Worm (Caenorhabditis elegans): Measurements from ENCODE around the gene rpoa-12.

rpoa-12 gene

DNA sequence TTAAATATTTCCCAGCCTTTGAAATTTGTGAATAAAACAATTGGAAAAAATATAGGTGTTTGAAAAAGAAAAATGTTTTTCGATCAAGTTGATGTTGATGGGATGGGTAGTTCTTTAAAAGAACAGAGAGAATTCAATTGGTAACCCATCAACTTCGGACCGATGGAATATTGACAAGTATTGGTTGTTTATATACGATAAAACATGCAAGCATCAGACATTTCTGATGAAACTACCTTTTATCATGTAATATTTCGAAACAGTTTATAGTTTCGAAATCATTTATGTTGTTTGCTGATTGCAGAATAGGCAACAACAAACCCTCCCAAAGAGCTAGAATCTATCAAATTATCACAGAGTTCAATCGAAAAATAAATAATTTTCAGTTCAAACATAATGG, 13.2 kb downstream of the rpoa-12 start:
- TF ChIP-seq C16A3.4 (tag; optimal IDR thresholded peaks at IDR 0.05) (no peak), jun-1 (tag; optimal IDR thresholded peaks at IDR 0.05) (no peak), irx-1 (tag; optimal IDR thresholded peaks at IDR 0.05) (no peak), zip-4 (GFP tag; optimal IDR thresholded peaks at IDR 0.05) (no peak), sox-4 (tag; optimal IDR thresholded peaks at IDR 0.05) (no peak), ztf-11 (tag; optimal IDR thresholded peaks at IDR 0.05) (no peak), nhr-11 (tag; optimal IDR thresholded peaks at IDR 0.05) (no peak), aly-2 (tag; optimal IDR thresholded peaks at IDR 0.05) (no peak), ceh-82 (tag; optimal IDR thresholded peaks at IDR 0.05) (no peak), ces-1 (GFP tag; optimal IDR thresholded peaks at IDR 0.05) (no peak), ceh-90 (tag; optimal IDR thresholded peaks at IDR 0.05) (no peak), nhr-76 (tag; optimal IDR thresholded peaks at IDR 0.05) (no peak), grh-1 (GFP tag; IDR thresholded peaks at IDR 0.05) (no peak), lsy-2 (tag; optimal IDR thresholded peaks at IDR 0.05) (no peak), elt-3 (tag; optimal IDR thresholded peaks at IDR 0.05) (no peak)

DNA sequence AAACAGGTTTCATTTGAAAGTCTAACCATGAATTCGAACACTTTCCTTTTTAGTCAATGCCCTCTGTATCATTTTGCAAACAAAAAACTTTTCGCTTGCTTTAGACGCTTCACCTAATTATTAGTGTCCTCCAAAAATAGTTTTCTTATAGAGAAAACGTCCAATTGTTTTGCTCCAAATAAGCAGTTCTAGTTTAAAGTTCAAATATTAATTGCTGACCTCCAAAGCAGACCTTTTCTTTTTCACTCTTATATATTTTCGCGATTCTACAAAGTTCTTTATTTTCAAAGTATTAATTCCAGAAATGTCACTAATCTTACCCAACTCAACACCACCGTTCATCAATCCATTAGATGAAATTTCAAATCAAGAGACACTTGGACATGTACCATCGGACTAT, 14.3 kb downstream of the rpoa-12 start, which contains the start of gene gnrr-2:
TSS of gene gnrr-2 (plus strand) at position 301 of the 400 bp plus-strand sequence.
- TF ChIP-seq hlh-17 (GFP tag; optimal IDR thresholded peaks at IDR 0.05; ENCODE audit: borderline replicate concordance): no peak

DNA sequence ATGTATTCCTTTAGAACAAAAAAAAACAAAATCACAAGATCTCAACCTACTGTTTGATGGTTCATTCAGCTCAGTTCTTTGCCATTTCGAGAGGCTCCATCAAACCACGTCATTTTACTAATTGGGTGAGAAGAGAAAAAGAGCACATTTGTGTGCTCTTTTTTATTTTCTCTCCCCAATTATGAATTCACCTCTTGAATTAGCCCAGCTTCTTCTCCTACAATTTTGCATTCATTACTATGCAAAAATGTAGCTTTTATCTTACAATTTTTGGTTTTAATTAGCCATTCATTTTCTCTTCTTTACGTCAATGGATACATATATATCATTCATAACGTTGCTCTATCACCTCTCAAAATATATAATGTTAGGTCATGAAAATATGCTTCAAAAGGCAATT, 17.5 kb downstream of the rpoa-12 start:
- TF ChIP-seq pax-3 (tag; optimal IDR thresholded peaks at IDR 0.05): peak; percentile 5
- TF ChIP-seq nhr-90 (tag; optimal IDR thresholded peaks at IDR 0.05; ENCODE audit: poor library complexity): no peak
- no peak for TF ChIP-seq lir-3 (tag; optimal IDR thresholded peaks at IDR 0.05; ENCODE audit: poor library complexity)
- peak; percentile 90 for TF ChIP-seq ceh-8 (GFP tag; optimal IDR thresholded peaks at IDR 0.05)
- peak; percentile 11 for TF ChIP-seq nhr-71 (tag; optimal IDR thresholded peaks at IDR 0.05)
- TF ChIP-seq nhr-19 (GFP tag; conservative IDR thresholded peaks at IDR 0.05): no peak
- TF ChIP-seq lin-14 (GFP tag; optimal IDR thresholded peaks at IDR 0.05): peak; percentile 48

DNA sequence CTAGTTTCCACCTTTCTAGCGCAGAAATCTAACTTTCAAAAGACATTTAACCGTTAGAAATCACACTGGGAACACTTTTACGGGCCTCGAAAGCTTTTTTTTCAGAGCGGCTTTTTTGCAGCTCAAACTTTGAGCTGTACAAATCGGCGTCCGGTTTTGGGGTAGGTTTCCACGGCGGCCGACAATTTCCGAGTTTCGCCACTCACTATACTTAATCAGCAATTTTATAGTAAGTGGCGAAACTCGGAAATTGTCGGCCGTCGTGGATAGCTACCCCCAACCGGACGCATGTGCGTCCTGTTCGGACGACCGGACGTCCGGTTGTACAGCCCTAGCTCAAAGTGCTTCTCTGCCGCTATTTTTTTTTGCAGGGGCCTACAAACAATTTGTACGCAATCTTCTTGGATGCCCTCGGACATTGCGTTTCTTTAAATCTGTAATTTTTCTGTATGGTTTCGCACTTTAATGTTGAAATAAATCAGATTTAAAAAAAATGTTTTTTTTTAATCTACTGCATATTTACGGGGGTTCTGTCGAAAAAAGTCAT, 26.9 kb downstream of the rpoa-12 start:
- TF ChIP-seq egl-13 (tag; optimal IDR thresholded peaks at IDR 0.05) (no peak), nhr-19 (GFP tag; conservative IDR thresholded peaks at IDR 0.05) (no peak), ceh-82 (tag; optimal IDR thresholded peaks at IDR 0.05) (no peak), ztf-4 (tag; optimal IDR thresholded peaks at IDR 0.05) (no peak), mef-2 (tag; optimal IDR thresholded peaks at IDR 0.05) (no peak), rnt-1 (tag; optimal IDR thresholded peaks at IDR 0.05) (no peak), aha-1 (tag; optimal IDR thresholded peaks at IDR 0.05) (no peak), nhr-71 (tag; optimal IDR thresholded peaks at IDR 0.05) (no peak), ces-1 (GFP tag; optimal IDR thresholded peaks at IDR 0.05) (no peak), nhr-237 (tag; optimal IDR thresholded peaks at IDR 0.05) (no peak), lin-15B (tag; optimal IDR thresholded peaks at IDR 0.05) (no peak), mep-1 (tag; optimal IDR thresholded peaks at IDR 0.05) (no peak), ceh-90 (tag; optimal IDR thresholded peaks at IDR 0.05) (no peak), mdl-1 (tag; optimal IDR thresholded peaks at IDR 0.05) (no peak), ceh-8 (GFP tag; optimal IDR thresholded peaks at IDR 0.05) (no peak), unc-30 (tag; optimal IDR thresholded peaks at IDR 0.05) (no peak), F16B12.6 (tag; optimal IDR thresholded peaks at IDR 0.05) (no peak)

DNA sequence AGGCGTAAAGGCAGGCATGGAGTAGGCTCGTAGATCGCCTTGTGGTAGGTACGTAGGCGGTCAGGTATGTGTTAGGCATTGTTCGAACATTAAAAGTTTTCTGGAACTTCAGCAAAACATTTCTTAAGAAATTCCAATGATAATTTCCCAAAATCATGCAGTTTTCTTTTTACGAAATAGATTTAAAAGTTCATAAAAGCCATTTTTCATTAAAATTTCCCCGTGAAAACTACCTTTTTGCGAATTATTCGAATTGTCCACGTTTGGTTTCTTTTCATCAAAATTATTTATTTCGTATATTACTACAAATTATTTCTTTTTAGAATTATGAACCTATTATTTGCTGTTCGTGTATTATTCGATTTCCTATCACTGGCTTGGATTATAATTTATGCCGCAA, 28.4 kb downstream of the rpoa-12 start, which contains the start of gene C15H11.13:
TSS of gene C15H11.13 (plus strand) at position 301 of the 400 bp plus-strand sequence.
- no peak for TF ChIP-seq nhr-77 (tag; optimal IDR thresholded peaks at IDR 0.05)

Measured in whole organism, L1 larva.